Worm (Caenorhabditis elegans) whole organism, L1 larva: ENCODE results near the gene M03C11.6.

ENCODE experiments used
- C04F5.9 ChIP-seq: sonication (generic microtip); optimal IDR thresholded peaks from 2 replicates; lab custom pipeline; 2016; ENCODE audit warnings: missing genetic modification characterization, missing compliant biosample characterization
- C16A3.4 ChIP-seq: fragments of 150-350 bp; optimal IDR thresholded peaks from 2 replicates; lab custom pipeline; 2014; ENCODE audit warnings: missing biosample characterization, missing genetic modification characterization
- C34B4.2 ChIP-seq: sonication (generic microtip); optimal IDR thresholded peaks from 2 replicates; lab custom pipeline; 2017; ENCODE audit warnings: mild to moderate bottlenecking, missing genetic modification characterization, missing compliant biosample characterization
- aha-1 ChIP-seq: fragments of 150-350 bp; optimal IDR thresholded peaks from 2 replicates; lab custom pipeline; 2014; ENCODE audit warnings: missing biosample characterization, missing genetic modification characterization
- blmp-1 ChIP-seq: fragments of 150-350 bp; optimal IDR thresholded peaks from 2 replicates; lab custom pipeline; 2014; ENCODE audit warnings: missing biosample characterization, missing genetic modification characterization
- ceh-63 ChIP-seq: fragments of 200-800 bp; sonication (Bioruptor generic); optimal IDR thresholded peaks from 2 replicates; lab custom pipeline; 2018; ENCODE audit warnings: mild to moderate bottlenecking, missing genetic modification characterization, missing compliant biosample characterization
- ceh-90 ChIP-seq: sonication (generic microtip); optimal IDR thresholded peaks from 2 replicates; lab custom pipeline; 2016; ENCODE audit warnings: missing genetic modification characterization, missing compliant biosample characterization
- dpl-1 ChIP-seq, 3 experiments: fragments of 150-350 bp in 2 of 3; sonication (generic microtip) in 1 of 3; optimal IDR thresholded peaks; 2 replicates each; lab custom pipeline; 2014 to 2017; ENCODE audit warnings: missing biosample characterization in 3 of 3, missing genetic modification characterization in 3 of 3, missing genetic modification reagents in 3 of 3
- dsc-1 ChIP-seq: sonication (generic microtip); optimal IDR thresholded peaks from 2 replicates; lab custom pipeline; 2016; ENCODE audit warnings: mild to moderate bottlenecking, missing genetic modification characterization, missing compliant biosample characterization
- efl-1 ChIP-seq, 4 experiments: fragments of 150-350 bp; optimal IDR thresholded peaks in 3 of 4; peaks in 1 of 4; 1 replicate in 1 of 4; 2 replicates in 3 of 4; lab custom pipeline; 2014; ENCODE audit warnings: missing biosample characterization in 2 of 4, missing genetic modification characterization in 2 of 4, missing genetic modification reagents in 2 of 4
- efl-3 ChIP-seq: fragments of 200-800 bp; sonication (Bioruptor generic); optimal IDR thresholded peaks from 2 replicates; lab custom pipeline; 2018; ENCODE audit warnings: mild to moderate bottlenecking, missing genetic modification characterization, missing compliant biosample characterization
- egl-13 ChIP-seq: sonication (generic microtip); optimal IDR thresholded peaks from 2 replicates; lab custom pipeline; 2016; ENCODE audit warnings: missing genotype, missing genetic modification reagents, missing genetic modification characterization, missing compliant biosample characterization
- egl-27 ChIP-seq, 2 experiments: fragments of 150-350 bp in 1 of 2; sonication (generic microtip); optimal IDR thresholded peaks; 3 replicates each; lab custom pipeline; 2017 to 2018; ENCODE audit warnings: missing biosample characterization in 2 of 2, missing genetic modification characterization in 2 of 2, missing genetic modification reagents in 2 of 2
- elt-3 ChIP-seq, 6 experiments: fragments of 150-350 bp in 1 of 6; sonication (generic microtip); optimal IDR thresholded peaks; 2 replicates each; lab custom pipeline; 2017 to 2018; ENCODE audit warnings: missing biosample characterization in 6 of 6, missing genetic modification characterization in 6 of 6, inconsistent platforms in 1 of 6
- fkh-10 ChIP-seq: sonication (generic microtip); optimal IDR thresholded peaks from 2 replicates; lab custom pipeline; 2017; ENCODE audit warnings: missing biosample characterization, missing genetic modification reagents, missing genetic modification characterization
- fkh-4 ChIP-seq: sonication (generic microtip); optimal IDR thresholded peaks from 2 replicates; lab custom pipeline; 2016; ENCODE audit warnings: missing compliant biosample characterization, missing genetic modification characterization, borderline replicate concordance
- fkh-8 ChIP-seq: sonication (generic microtip); optimal IDR thresholded peaks from 2 replicates; lab custom pipeline; 2016; ENCODE audit warnings: mild to moderate bottlenecking, missing genetic modification characterization, missing compliant biosample characterization
- grh-1 ChIP-seq: fragments of 200-800 bp; sonication (Bioruptor generic); IDR thresholded peaks from 2 replicates; pipeline ENCODE4 v1.3.6; 2022; ENCODE audit warnings: missing genetic modification reagents, missing genetic modification characterization, missing compliant biosample characterization
- jun-1 ChIP-seq: fragments of 150-350 bp; optimal IDR thresholded peaks from 2 replicates; lab custom pipeline; 2014; ENCODE audit warnings: missing biosample characterization, missing genetic modification reagents, missing genetic modification characterization
- lin-13 ChIP-seq: fragments of 150-350 bp; optimal IDR thresholded peaks from 2 replicates; lab custom pipeline; 2014; ENCODE audit warnings: missing biosample characterization, missing genetic modification reagents, missing genetic modification characterization
- lin-14 ChIP-seq: fragments of 200-800 bp; sonication (Bioruptor generic); optimal IDR thresholded peaks from 2 replicates; lab custom pipeline; 2018; ENCODE audit warnings: mild to moderate bottlenecking, missing genetic modification characterization, moderate library complexity, missing compliant biosample characterization
- lin-35 ChIP-seq, 2 experiments: fragments of 150-350 bp; optimal IDR thresholded peaks; 2 replicates each; lab custom pipeline; 2014; ENCODE audit warnings: missing biosample characterization in 2 of 2, missing genetic modification characterization in 2 of 2, missing genetic modification reagents in 2 of 2
- lir-3 ChIP-seq: sonication (generic microtip); optimal IDR thresholded peaks from 2 replicates; lab custom pipeline; 2016; ENCODE audit warnings: mild to moderate bottlenecking, missing genetic modification characterization, moderate library complexity, missing compliant biosample characterization; ENCODE audit not compliant: poor library complexity
- lsy-2 ChIP-seq, 2 experiments: fragments of 150-350 bp; optimal IDR thresholded peaks; 2 replicates each; lab custom pipeline; 2014; ENCODE audit warnings: missing biosample characterization in 2 of 2, missing genetic modification characterization in 2 of 2
- mdl-1 ChIP-seq, 2 experiments: fragments of 150-350 bp; optimal IDR thresholded peaks; 2 replicates each; lab custom pipeline; 2014 to 2017; ENCODE audit warnings: missing biosample characterization in 2 of 2, missing genetic modification characterization in 2 of 2, inconsistent platforms in 1 of 2
- mef-2 ChIP-seq: fragments of 150-350 bp; optimal IDR thresholded peaks from 2 replicates; lab custom pipeline; 2014; ENCODE audit warnings: missing biosample characterization, missing genetic modification characterization
- mep-1 ChIP-seq: fragments of 150-350 bp; optimal IDR thresholded peaks from 2 replicates; lab custom pipeline; 2014; ENCODE audit warnings: missing biosample characterization, missing genetic modification characterization
- nhr-11 ChIP-seq: fragments of 150-350 bp; optimal IDR thresholded peaks from 2 replicates; lab custom pipeline; 2014; ENCODE audit warnings: missing biosample characterization, missing genetic modification characterization
- nhr-12 ChIP-seq: sonication (generic microtip); optimal IDR thresholded peaks from 2 replicates; lab custom pipeline; 2017; ENCODE audit warnings: missing biosample characterization, missing genetic modification characterization
- nhr-71 ChIP-seq: sonication (generic microtip); optimal IDR thresholded peaks from 2 replicates; lab custom pipeline; 2016; ENCODE audit warnings: mild to moderate bottlenecking, missing genetic modification characterization, moderate library complexity, missing compliant biosample characterization
- nhr-76 ChIP-seq: sonication (generic microtip); optimal IDR thresholded peaks from 2 replicates; lab custom pipeline; 2017; ENCODE audit warnings: missing biosample characterization, missing genetic modification characterization
- nhr-77 ChIP-seq: fragments of 150-350 bp; optimal IDR thresholded peaks from 2 replicates; lab custom pipeline; 2014; ENCODE audit warnings: missing biosample characterization, missing genetic modification characterization
- nhr-84 ChIP-seq: sonication (generic microtip); optimal IDR thresholded peaks from 2 replicates; lab custom pipeline; 2017; ENCODE audit warnings: missing biosample characterization, missing genetic modification characterization
- nhr-85 ChIP-seq: sonication (generic microtip); peaks from one replicate; lab custom pipeline; 2016; ENCODE audit warnings: missing genetic modification characterization, inconsistent platforms, missing compliant biosample characterization
- nhr-90 ChIP-seq: sonication (generic microtip); optimal IDR thresholded peaks from 2 replicates; lab custom pipeline; 2016; ENCODE audit warnings: mild to moderate bottlenecking, missing genetic modification characterization, missing compliant biosample characterization; ENCODE audit not compliant: poor library complexity
- pax-3 ChIP-seq: fragments of 200-800 bp; sonication (Bioruptor generic); optimal IDR thresholded peaks from 2 replicates; lab custom pipeline; 2018; ENCODE audit warnings: mild to moderate bottlenecking, missing genetic modification characterization, moderate library complexity, missing compliant biosample characterization
- pqm-1 ChIP-seq: sonication (generic microtip); optimal IDR thresholded peaks from 3 replicates; lab custom pipeline; 2017; ENCODE audit warnings: missing biosample characterization, missing genetic modification characterization
- rnt-1 ChIP-seq: sonication (generic microtip); optimal IDR thresholded peaks from 2 replicates; lab custom pipeline; 2016; ENCODE audit warnings: mild to moderate bottlenecking, missing genetic modification characterization, moderate library complexity, missing compliant biosample characterization
- skn-1 ChIP-seq: fragments of 150-350 bp; optimal IDR thresholded peaks from 2 replicates; lab custom pipeline; 2014; ENCODE audit warnings: missing biosample characterization, missing genetic modification characterization
- snpc-4 ChIP-seq: fragments of 150-350 bp; optimal IDR thresholded peaks from 2 replicates; lab custom pipeline; 2014; ENCODE audit warnings: missing biosample characterization, missing genetic modification characterization
- sptf-1 ChIP-seq: fragments of 150-350 bp; optimal IDR thresholded peaks from 2 replicates; lab custom pipeline; 2014; ENCODE audit warnings: missing biosample characterization, missing genetic modification characterization
- swsn-7 ChIP-seq: sonication (generic microtip); optimal IDR thresholded peaks from 2 replicates; lab custom pipeline; 2016; ENCODE audit warnings: missing genetic modification characterization, missing compliant biosample characterization
- tbx-2 ChIP-seq: sonication (generic microtip); optimal IDR thresholded peaks from 2 replicates; lab custom pipeline; 2016; ENCODE audit warnings: missing genetic modification characterization, missing compliant biosample characterization
- tlp-1 ChIP-seq: fragments of 150-350 bp; optimal IDR thresholded peaks from 2 replicates; lab custom pipeline; 2014; ENCODE audit warnings: missing biosample characterization, missing genetic modification characterization
- unc-130 ChIP-seq: fragments of 150-350 bp; optimal IDR thresholded peaks from 2 replicates; lab custom pipeline; 2017; ENCODE audit warnings: missing biosample characterization, missing genetic modification characterization, inconsistent platforms
- unc-30 ChIP-seq: sonication (generic microtip); optimal IDR thresholded peaks from 2 replicates; lab custom pipeline; 2017; ENCODE audit warnings: missing biosample characterization, missing genetic modification characterization
- unc-62 ChIP-seq: fragments of 150-350 bp; optimal IDR thresholded peaks from 2 replicates; lab custom pipeline; 2014; ENCODE audit warnings: missing biosample characterization, missing genetic modification reagents, missing genetic modification characterization
- vab-15 ChIP-seq: sonication (generic microtip); optimal IDR thresholded peaks from 2 replicates; lab custom pipeline; 2017; ENCODE audit warnings: missing genotype, mild to moderate bottlenecking, missing genetic modification characterization, missing compliant biosample characterization
- xbp-1 ChIP-seq: sonication (generic microtip); optimal IDR thresholded peaks from 2 replicates; lab custom pipeline; 2016; ENCODE audit warnings: missing genetic modification characterization, missing compliant biosample characterization
- zag-1 ChIP-seq: fragments of 150-350 bp; optimal IDR thresholded peaks from 2 replicates; lab custom pipeline; 2014; ENCODE audit warnings: missing biosample characterization, missing genetic modification characterization
- ztf-4 ChIP-seq: fragments of 150-350 bp; optimal IDR thresholded peaks from 2 replicates; lab custom pipeline; 2014; ENCODE audit warnings: missing biosample characterization, missing genetic modification characterization

M03C11.6 gene

DNA sequence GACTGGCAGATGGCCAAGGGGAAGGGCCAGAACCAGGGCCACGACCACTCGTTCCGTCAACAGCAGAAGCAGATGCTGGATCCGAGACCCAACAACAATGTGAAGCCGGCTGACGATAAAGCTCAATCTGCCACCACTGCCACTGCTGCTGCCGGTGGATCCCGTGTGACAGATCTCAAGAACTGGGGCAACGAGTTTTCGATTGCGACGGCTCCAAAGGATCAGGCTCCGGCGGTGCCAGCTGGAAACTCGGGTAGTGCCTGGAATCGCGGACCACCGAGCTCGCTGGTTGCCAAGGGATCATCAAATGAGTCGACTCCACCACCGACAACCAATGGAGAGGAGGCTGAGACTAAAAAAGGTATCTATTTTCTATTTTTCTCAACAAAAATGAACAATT lies 40.6 kb upstream of the M03C11.6 start:
- no peak for TF ChIP-seq nhr-11 (tag; lab: Kevin White, UChicago)
- TF ChIP-seq sptf-1 (tag; lab: Kevin White, UChicago), result no peak
- no peak for TF ChIP-seq grh-1
- no peak for TF ChIP-seq efl-1 (optimal IDR thresholded peaks at IDR 0.05; lab: Kevin White, UChicago)
- no peak for TF ChIP-seq efl-1 (GFP tag; optimal IDR thresholded peaks at IDR 0.05 in 1 of 2; lab: Kevin White, UChicago)
- TF ChIP-seq C04F5.9 (tag; lab: Kevin White, UChicago), result no peak
- no peak for TF ChIP-seq nhr-12 (tag; lab: Kevin White, UChicago)
- no peak for TF ChIP-seq lsy-2 (tag; optimal IDR thresholded peaks at IDR 0.05; lab: Kevin White, UChicago)
- TF ChIP-seq fkh-8, result no peak
- no peak for TF ChIP-seq vab-15
- TF ChIP-seq rnt-1, result no peak
- no peak for TF ChIP-seq xbp-1
- TF ChIP-seq C34B4.2, result no peak
- TF ChIP-seq fkh-10 (GFP tag; lab: Kevin White, UChicago), result no peak
- no peak for TF ChIP-seq mdl-1 (tag; optimal IDR thresholded peaks at IDR 0.05; lab: Kevin White, UChicago)
- no peak for TF ChIP-seq nhr-77
- TF ChIP-seq dsc-1 (tag; lab: Kevin White, UChicago), result no peak
- no peak for TF ChIP-seq nhr-76 (tag; lab: Kevin White, UChicago)
- TF ChIP-seq nhr-85 (tag; lab: Kevin White, UChicago), result no peak
- no peak for TF ChIP-seq efl-3 (GFP tag; lab: Kevin White, UChicago)

DNA sequence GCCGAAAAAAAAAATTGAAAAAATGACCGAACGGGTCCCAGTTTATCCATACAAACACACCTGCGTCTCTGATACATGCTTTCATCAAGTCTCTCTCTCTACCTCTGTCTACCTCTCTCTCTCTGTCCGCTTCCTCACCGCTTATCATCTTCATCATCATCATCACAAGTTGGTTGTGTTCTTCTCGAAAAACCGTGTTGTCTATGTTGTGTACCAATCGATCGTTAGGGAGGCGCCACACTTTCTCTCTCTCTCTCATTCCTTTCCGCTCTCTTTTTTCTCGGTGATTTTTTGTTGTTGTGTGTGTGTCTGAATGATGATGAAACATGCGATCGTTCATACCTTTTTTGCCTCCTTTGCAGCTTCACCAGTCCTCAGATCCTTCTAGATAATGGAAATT lies 39.8 kb upstream of the M03C11.6 start:
- peak; percentile 32 for TF ChIP-seq rnt-1
- TF ChIP-seq tbx-2 (tag; lab: Kevin White, UChicago), result no peak
- TF ChIP-seq nhr-12 (tag; lab: Kevin White, UChicago), result no peak
- peak; percentile 27 for TF ChIP-seq nhr-90 (tag; lab: Kevin White, UChicago)
- peak; percentile 3 to 12 for TF ChIP-seq efl-1 (optimal IDR thresholded peaks at IDR 0.05; lab: Kevin White, UChicago)
- peak in 1 of 2 experiments; percentile 89 for TF ChIP-seq efl-1 (GFP tag; optimal IDR thresholded peaks at IDR 0.05 in 1 of 2; lab: Kevin White, UChicago)
- TF ChIP-seq fkh-10 (GFP tag; lab: Kevin White, UChicago), result no peak
- TF ChIP-seq mef-2, result no peak
- TF ChIP-seq lsy-2 (tag; optimal IDR thresholded peaks at IDR 0.05; lab: Kevin White, UChicago), result peak in 1 of 2 experiments; percentile 43
- TF ChIP-seq ceh-90 (tag; lab: Kevin White, UChicago), result no peak
- no peak for TF ChIP-seq nhr-85 (tag; lab: Kevin White, UChicago)
- TF ChIP-seq lin-14 (GFP tag; lab: Kevin White, UChicago), result peak; percentile 69
- no peak for TF ChIP-seq nhr-84 (tag; lab: Kevin White, UChicago)
- peak; percentile 28 for TF ChIP-seq nhr-71
- peak in 1 of 3 experiments; percentile 23 for TF ChIP-seq dpl-1 (GFP tag; optimal IDR thresholded peaks at IDR 0.05; lab: Kevin White, UChicago)
- TF ChIP-seq C16A3.4 (tag; lab: Kevin White, UChicago), result peak; percentile 9
- no peak for TF ChIP-seq unc-62 (GFP tag; lab: Kevin White, UChicago)
- TF ChIP-seq unc-130, result no peak
- TF ChIP-seq swsn-7 (tag; lab: Kevin White, UChicago), result no peak
- no peak for TF ChIP-seq egl-13 (tag; lab: Kevin White, UChicago)
- TF ChIP-seq egl-27 (tag; optimal IDR thresholded peaks at IDR 0.05; lab: Kevin White, UChicago), result no peak
- no peak for TF ChIP-seq zag-1 (tag; lab: Kevin White, UChicago)
- no peak for TF ChIP-seq jun-1
- peak in 1 of 2 experiments; percentile 70 for TF ChIP-seq lin-35 (GFP tag; optimal IDR thresholded peaks at IDR 0.05; lab: Kevin White, UChicago)
- TF ChIP-seq snpc-4 (tag; lab: Kevin White, UChicago), result no peak
- no peak for TF ChIP-seq lin-13 (GFP tag; lab: Kevin White, UChicago)
- no peak for TF ChIP-seq fkh-8
- TF ChIP-seq blmp-1, result peak; percentile 91
- TF ChIP-seq elt-3 (tag; optimal IDR thresholded peaks at IDR 0.05; lab: Kevin White, UChicago), result peak in 2 of 6 experiments; percentile 0 to 72
- TF ChIP-seq lir-3 (tag; lab: Kevin White, UChicago), result no peak
- TF ChIP-seq tlp-1 (tag; lab: Kevin White, UChicago), result no peak
- TF ChIP-seq xbp-1, result no peak
- TF ChIP-seq fkh-4, result no peak
- TF ChIP-seq unc-30 (tag; lab: Kevin White, UChicago), result no peak
- TF ChIP-seq mep-1 (tag; lab: Kevin White, UChicago), result peak; percentile 55
- no peak for TF ChIP-seq ztf-4 (tag; lab: Kevin White, UChicago)
- TF ChIP-seq aha-1 (tag; lab: Kevin White, UChicago), result no peak
- TF ChIP-seq pqm-1 (tag; lab: Kevin White, UChicago), result no peak
- no peak for TF ChIP-seq nhr-77
- no peak for TF ChIP-seq pax-3 (tag; lab: Kevin White, UChicago)
- TF ChIP-seq skn-1 (tag; lab: Kevin White, UChicago), result peak; percentile 69
- TF ChIP-seq ceh-63 (GFP tag; lab: Kevin White, UChicago), result no peak
- TF ChIP-seq C04F5.9 (tag; lab: Kevin White, UChicago), result no peak
